Worm (Caenorhabditis elegans): ENCODE measurements around the gene C05D11.5.

Gene C05D11.5

ce11 chrIII:6447521-6447920 lies 35.7 kb upstream of the C05D11.5 start (continued):
- TF ChIP-seq ztf-11 (tag; optimal IDR thresholded peaks at IDR 0.05) (no peak), unc-62 (GFP tag; optimal IDR thresholded peaks at IDR 0.05) (no peak), fkh-2 (tag; optimal IDR thresholded peaks at IDR 0.05) (no peak), lin-39 (tag; optimal IDR thresholded peaks at IDR 0.05) (no peak), ceh-28 (tag; optimal IDR thresholded peaks at IDR 0.05) (peak; percentile 8), elt-3 (tag; optimal IDR thresholded peaks at IDR 0.05) (no peak), ceh-9 (tag; optimal IDR thresholded peaks at IDR 0.05) (no peak), ceh-16 (tag; optimal IDR thresholded peaks at IDR 0.05) (no peak), fkh-10 (GFP tag; optimal IDR thresholded peaks at IDR 0.05) (no peak), ama-1 (optimal IDR thresholded peaks at IDR 0.05) (no peak), nhr-237 (tag; optimal IDR thresholded peaks at IDR 0.05) (no peak), mdl-1 (tag; optimal IDR thresholded peaks at IDR 0.05) (peak; percentile 53), tbx-2 (tag; optimal IDR thresholded peaks at IDR 0.05) (no peak), zag-1 (tag; optimal IDR thresholded peaks at IDR 0.05) (no peak), nfya-1 (tag; optimal IDR thresholded peaks at IDR 0.05; ENCODE audit: insufficient read depth) (peak; percentile 58), nhr-28 (tag; optimal IDR thresholded peaks at IDR 0.05) (no peak), ceh-82 (tag; optimal IDR thresholded peaks at IDR 0.05) (no peak), hmg-11 (tag; optimal IDR thresholded peaks at IDR 0.05) (peak; percentile 43), unc-39 (tag; optimal IDR thresholded peaks at IDR 0.05) (no peak), nhr-77 (tag; optimal IDR thresholded peaks at IDR 0.05) (no peak), snpc-4 (tag; optimal IDR thresholded peaks at IDR 0.05) (peak; percentile 32), pha-4 (tag; optimal IDR thresholded peaks at IDR 0.05) (peak; percentile 56)

ce11 chrIII:6446807-6447206 lies 35.0 kb upstream of the C05D11.5 start, which contains the start of gene let-721:
let-721 (minus strand) TSS chrIII:6446907.
- TF ChIP-seq unc-62 (GFP tag; optimal IDR thresholded peaks at IDR 0.05) (no peak), ztf-11 (tag; optimal IDR thresholded peaks at IDR 0.05) (no peak), fos-1 (tag; optimal IDR thresholded peaks at IDR 0.05) (no peak), nhr-67 (tag; optimal IDR thresholded peaks at IDR 0.05) (no peak), lsy-12 (tag; optimal IDR thresholded peaks at IDR 0.05) (no peak), lin-15B (tag; optimal IDR thresholded peaks at IDR 0.05) (no peak), elt-1 (tag; optimal IDR thresholded peaks at IDR 0.05) (no peak), fkh-2 (tag; optimal IDR thresholded peaks at IDR 0.05) (no peak), skn-1 (tag; optimal IDR thresholded peaks at IDR 0.05) (no peak), ceh-28 (tag; optimal IDR thresholded peaks at IDR 0.05) (no peak), nhr-25 (tag; optimal IDR thresholded peaks at IDR 0.05) (no peak), egl-5 (tag; optimal IDR thresholded peaks at IDR 0.05) (no peak)

- TF ChIP-seq lin-39 (tag; optimal IDR thresholded peaks at IDR 0.05): peak; percentile 26
- TF ChIP-seq nhr-28 (tag; optimal IDR thresholded peaks at IDR 0.05): no peak
- TF ChIP-seq lsy-12 (tag; optimal IDR thresholded peaks at IDR 0.05): no peak
- TF ChIP-seq tbx-2 (tag; optimal IDR thresholded peaks at IDR 0.05): peak; percentile 14
- TF ChIP-seq lin-15B (tag; optimal IDR thresholded peaks at IDR 0.05): peak; percentile 2
- peak; percentile 67 for TF ChIP-seq hmg-11 (tag; optimal IDR thresholded peaks at IDR 0.05)
- no peak for TF ChIP-seq skn-1 (tag; optimal IDR thresholded peaks at IDR 0.05)
- TF ChIP-seq nhr-77 (tag; optimal IDR thresholded peaks at IDR 0.05): no peak
- peak; percentile 86 for TF ChIP-seq pha-4 (tag; optimal IDR thresholded peaks at IDR 0.05)
- peak; percentile 65 for TF ChIP-seq nhr-23 (tag; optimal IDR thresholded peaks at IDR 0.05)
- peak; percentile 77 for TF ChIP-seq ama-1 (optimal IDR thresholded peaks at IDR 0.05)
- TF ChIP-seq daf-12 (tag; optimal IDR thresholded peaks at IDR 0.05): no peak
- no peak for TF ChIP-seq ztf-11 (tag; optimal IDR thresholded peaks at IDR 0.05)
- TF ChIP-seq elt-2 (tag; optimal IDR thresholded peaks at IDR 0.05): peak; percentile 64
- TF ChIP-seq sea-2 (GFP tag; optimal IDR thresholded peaks at IDR 0.05): no peak
- peak; percentile 50 for TF ChIP-seq snpc-4 (tag; optimal IDR thresholded peaks at IDR 0.05)
- TF ChIP-seq nhr-25 (tag; optimal IDR thresholded peaks at IDR 0.05): peak; percentile 45
- TF ChIP-seq pqm-1 (tag; optimal IDR thresholded peaks at IDR 0.05): peak; percentile 33
- TF ChIP-seq mml-1 (tag; optimal IDR thresholded peaks at IDR 0.05): no peak
- TF ChIP-seq nhr-43 (tag; optimal IDR thresholded peaks at IDR 0.05; ENCODE audit: poor library complexity, severe bottlenecking): peak; percentile 76
- peak; percentile 78 for TF ChIP-seq nfya-1 (tag; optimal IDR thresholded peaks at IDR 0.05; ENCODE audit: insufficient read depth)
- no peak for TF ChIP-seq ceh-82 (tag; optimal IDR thresholded peaks at IDR 0.05)
Measured at ce11 chrIII:6444335-6444734, 32.5 kb upstream of the C05D11.5 start, which contains the start of gene C05D11.13. C05D11.13 (minus strand) TSS chrIII:6444586.

Data from whole organism, L3 larva.